Fruit fly (Drosophila melanogaster) whole organism, embryonic: Measurements from ENCODE around the gene Dok.
A peak's percentile ranks its signal among the peaks of the same experiment; 100 is the strongest.

ENCODE experiments used
- CG10147 ChIP-seq: fragments of 200-800 bp; sonication (Bioruptor generic); optimal IDR thresholded peaks from 2 replicates; lab custom pipeline; 2019; ENCODE audit warnings: missing biosample characterization, mild to moderate bottlenecking, missing genetic modification characterization, moderate library complexity
- CG10565 ChIP-seq: fragments of 200-800 bp; sonication (Bioruptor generic); optimal IDR thresholded peaks from 3 replicates; lab custom pipeline; 2016; ENCODE audit warnings: missing biosample characterization, mild to moderate bottlenecking, missing genetic modification characterization
- CG11560 ChIP-seq: fragments of 200-800 bp; sonication (Bioruptor generic); IDR thresholded peaks from 3 replicates; pipeline ENCODE4 v1.3.6; 2022; ENCODE audit warnings: missing biosample characterization, missing genetic modification characterization
- CG1233 ChIP-seq: fragments of 200-800 bp; sonication (Bioruptor generic); optimal IDR thresholded peaks from 4 replicates; lab custom pipeline; 2018; ENCODE audit warnings: missing biosample characterization, mild to moderate bottlenecking, missing genetic modification characterization
- CG13123 ChIP-seq: fragments of 200-800 bp; sonication (Bioruptor generic); optimal IDR thresholded peaks from 2 replicates; lab custom pipeline; 2016; ENCODE audit warnings: missing biosample characterization, missing genetic modification characterization
- CG13287 ChIP-seq: fragments of 200-800 bp; sonication (Bioruptor generic); IDR thresholded peaks from 2 replicates; pipeline ENCODE4 v1.3.6; 2022; ENCODE audit warnings: missing biosample characterization, missing genetic modification characterization; ENCODE audit not compliant: partially characterized antibody
- CG15514 ChIP-seq: fragments of 200-800 bp; sonication (Bioruptor generic); optimal IDR thresholded peaks from 3 replicates; lab custom pipeline; 2017; ENCODE audit warnings: missing biosample characterization, missing genetic modification characterization, mild to moderate bottlenecking, moderate library complexity, missing genetic modification reagents
- CG16779 ChIP-seq: fragments of 200-800 bp; sonication (Bioruptor generic); IDR thresholded peaks from 2 replicates; pipeline ENCODE4 v1.3.6; 2022; ENCODE audit warnings: missing biosample characterization, missing genetic modification characterization
- CG17328 ChIP-seq: fragments of 200-800 bp; sonication (Bioruptor generic); IDR thresholded peaks from 2 replicates; pipeline ENCODE4 v1.3.6; 2022; ENCODE audit warnings: missing biosample characterization, missing genetic modification characterization
- CG17385 ChIP-seq: fragments of 200-800 bp; sonication (Bioruptor generic); optimal IDR thresholded peaks from 3 replicates; lab custom pipeline; 2018; ENCODE audit warnings: missing biosample characterization, mild to moderate bottlenecking, missing genetic modification characterization
- CG1792 ChIP-seq: fragments of 200-800 bp; sonication (Bioruptor generic); optimal IDR thresholded peaks from 2 replicates; lab custom pipeline; 2016; ENCODE audit warnings: missing biosample characterization, missing genetic modification characterization
- CG18262 ChIP-seq: fragments of 200-800 bp; optimal IDR thresholded peaks from 3 replicates; lab custom pipeline; 2019; ENCODE audit warnings: missing biosample characterization, mild to moderate bottlenecking, missing genetic modification characterization, moderate library complexity
- CG2120 ChIP-seq: fragments of 200-800 bp; sonication (Bioruptor generic); optimal IDR thresholded peaks from 3 replicates; lab custom pipeline; 2016; ENCODE audit warnings: missing biosample characterization, missing genetic modification characterization
- CG33557 ChIP-seq: fragments of 200-800 bp; sonication (Bioruptor generic); optimal IDR thresholded peaks from 2 replicates; lab custom pipeline; 2019; ENCODE audit warnings: missing biosample characterization, mild to moderate bottlenecking, missing genetic modification characterization, moderate library complexity
- CG4820 ChIP-seq: fragments of 200-800 bp; sonication (Bioruptor generic); optimal IDR thresholded peaks from 3 replicates; lab custom pipeline; 2016; ENCODE audit warnings: missing biosample characterization, missing genetic modification characterization
- CG5180 ChIP-seq: fragments of 200-800 bp; sonication (Bioruptor generic); optimal IDR thresholded peaks from 3 replicates; lab custom pipeline; 2017; ENCODE audit warnings: missing biosample characterization, missing genetic modification characterization, mild to moderate bottlenecking, moderate library complexity, missing genetic modification reagents
- CG5245 ChIP-seq: fragments of 200-800 bp; sonication (Bioruptor generic); optimal IDR thresholded peaks from 3 replicates; lab custom pipeline; 2016; ENCODE audit warnings: missing biosample characterization, missing genetic modification characterization
- CG6254 ChIP-seq: fragments of 200-800 bp; sonication (Bioruptor generic); optimal IDR thresholded peaks from 3 replicates; lab custom pipeline; 2017; ENCODE audit warnings: mild to moderate bottlenecking, missing biosample characterization, missing genetic modification reagents, missing genetic modification characterization
- CG6683 ChIP-seq: fragments of 200-800 bp; sonication (Bioruptor generic); optimal IDR thresholded peaks from 2 replicates; lab custom pipeline; 2017; ENCODE audit warnings: missing biosample characterization, mild to moderate bottlenecking, missing genetic modification characterization, missing genetic modification reagents
- CG8359 ChIP-seq: fragments of 200-800 bp; sonication (Bioruptor generic); optimal IDR thresholded peaks from 2 replicates; lab custom pipeline; 2017; ENCODE audit warnings: missing biosample characterization, mild to moderate bottlenecking, missing genetic modification characterization, borderline replicate concordance
- Dip3 ChIP-seq: fragments of 200-800 bp; sonication (Bioruptor generic); optimal IDR thresholded peaks from 3 replicates; lab custom pipeline; 2016; ENCODE audit warnings: missing biosample characterization, missing genetic modification characterization
- Doc2 ChIP-seq: fragments of 200-800 bp; sonication (Bioruptor generic); IDR thresholded peaks from 2 replicates; pipeline ENCODE4 v1.3.6; 2022; ENCODE audit warnings: missing biosample characterization, missing genetic modification characterization
- H15 ChIP-seq: fragments of 200-800 bp; sonication (Bioruptor generic); IDR thresholded peaks from 3 replicates; pipeline ENCODE4 v1.3.6; 2022; ENCODE audit warnings: missing biosample characterization, missing genetic modification characterization
- HmgD ChIP-seq: fragments of 200-800 bp; sonication (Bioruptor generic); optimal IDR thresholded peaks from 3 replicates; lab custom pipeline; 2016; ENCODE audit warnings: missing biosample characterization, missing genetic modification characterization
- Hmx ChIP-seq: fragments of 200-800 bp; sonication (Bioruptor generic); optimal IDR thresholded peaks from 2 replicates; lab custom pipeline; 2016; ENCODE audit warnings: missing biosample characterization, missing genetic modification characterization
- Hsf ChIP-seq: fragments of 200-800 bp; sonication (Bioruptor generic); optimal IDR thresholded peaks from 3 replicates; lab custom pipeline; 2016; ENCODE audit warnings: missing biosample characterization, missing genetic modification characterization
- NFAT ChIP-seq: fragments of 200-800 bp; sonication (Bioruptor generic); IDR thresholded peaks from 2 replicates; pipeline ENCODE4 v1.3.6; 2022; ENCODE audit warnings: missing biosample characterization, missing genetic modification characterization
- Oaz ChIP-seq: fragments of 200-800 bp; sonication (Bioruptor generic); IDR thresholded peaks from 2 replicates; pipeline ENCODE4 v1.3.6; 2022; ENCODE audit warnings: missing biosample characterization, missing genetic modification characterization
- Ptx1 ChIP-seq: fragments of 200-800 bp; sonication (Bioruptor generic); IDR thresholded peaks from 2 replicates; pipeline ENCODE4 v1.3.6; 2022; ENCODE audit warnings: missing biosample characterization, missing genetic modification characterization
- Ravus ChIP-seq: fragments of 200-800 bp; sonication (Bioruptor generic); IDR thresholded peaks from 2 replicates; pipeline ENCODE4 v1.3.6; 2022; ENCODE audit warnings: missing biosample characterization, missing genetic modification characterization
- Sin3A ChIP-seq: fragments of >200 bp; optimal IDR thresholded peaks from 2 replicates; lab custom pipeline; 2018
- bab2 ChIP-seq: fragments of 200-800 bp; sonication (Bioruptor generic); optimal IDR thresholded peaks from 2 replicates; lab custom pipeline; 2016; ENCODE audit warnings: missing biosample characterization, missing genetic modification characterization
- cg ChIP-seq: fragments of 200-800 bp; sonication (Bioruptor generic); optimal IDR thresholded peaks from 3 replicates; lab custom pipeline; 2019; ENCODE audit warnings: missing biosample characterization, mild to moderate bottlenecking, missing genetic modification characterization, moderate library complexity
- chif ChIP-seq, 2 experiments: fragments of 200-800 bp; sonication (Bioruptor generic); optimal IDR thresholded peaks; 3 replicates each; lab custom pipeline; 2016; ENCODE audit warnings: missing biosample characterization in 2 of 2, missing genetic modification characterization in 2 of 2
- corto ChIP-seq: fragments of 200-800 bp; sonication (Bioruptor generic); optimal IDR thresholded peaks from 2 replicates; lab custom pipeline; 2016; ENCODE audit warnings: missing biosample characterization, mild to moderate bottlenecking, missing genetic modification characterization, moderate library complexity
- dm ChIP-seq: fragments of 200-800 bp; sonication (Bioruptor generic); optimal IDR thresholded peaks from 3 replicates; lab custom pipeline; 2016; ENCODE audit warnings: missing biosample characterization, missing genetic modification characterization
- en ChIP-seq: fragments of 200-800 bp; sonication (Bioruptor generic); optimal IDR thresholded peaks from 2 replicates; lab custom pipeline; 2016; ENCODE audit warnings: missing biosample characterization, missing genetic modification characterization
- grn ChIP-seq: fragments of 200-800 bp; sonication (Bioruptor generic); optimal IDR thresholded peaks from 3 replicates; lab custom pipeline; 2017; ENCODE audit warnings: missing biosample characterization, missing genetic modification characterization
- ham ChIP-seq: fragments of 200-800 bp; sonication (Bioruptor generic); IDR thresholded peaks from 2 replicates; pipeline ENCODE4 v1.3.6; 2022; ENCODE audit warnings: missing biosample characterization, missing genetic modification characterization
- hbn ChIP-seq: fragments of 200-800 bp; sonication (Bioruptor generic); IDR thresholded peaks from 2 replicates; pipeline ENCODE4 v1.3.6; 2022; ENCODE audit warnings: missing biosample characterization, missing genetic modification characterization; ENCODE audit not compliant: partially characterized antibody
- jing ChIP-seq: fragments of 200-800 bp; sonication (Bioruptor generic); optimal IDR thresholded peaks from 2 replicates; lab custom pipeline; 2018; ENCODE audit warnings: missing biosample characterization, mild to moderate bottlenecking, missing genetic modification characterization
- lab ChIP-seq: fragments of 200-800 bp; sonication (Bioruptor generic); optimal IDR thresholded peaks from 3 replicates; lab custom pipeline; 2017; ENCODE audit warnings: missing biosample characterization, missing genetic modification characterization, mild to moderate bottlenecking, moderate library complexity, missing genetic modification reagents
- luna ChIP-seq: fragments of 200-800 bp; sonication (Bioruptor generic); optimal IDR thresholded peaks from 2 replicates; lab custom pipeline; 2016; ENCODE audit warnings: missing biosample characterization, missing genetic modification characterization
- mam ChIP-seq: fragments of 200-800 bp; sonication (Bioruptor generic); optimal IDR thresholded peaks from 3 replicates; lab custom pipeline; 2016; ENCODE audit warnings: missing biosample characterization, missing genetic modification characterization
- nerfin-2 ChIP-seq: fragments of 200-800 bp; sonication (Bioruptor generic); IDR thresholded peaks from 2 replicates; pipeline ENCODE4 v1.3.6; 2022; ENCODE audit warnings: missing biosample characterization, missing genetic modification characterization; ENCODE audit not compliant: partially characterized antibody
- pho ChIP-seq: fragments of 200-800 bp; sonication (Bioruptor generic); optimal IDR thresholded peaks from 2 replicates; lab custom pipeline; 2016; ENCODE audit warnings: missing biosample characterization, missing genetic modification characterization
- ranshi ChIP-seq: fragments of 200-800 bp; sonication (Bioruptor generic); IDR thresholded peaks from 2 replicates; pipeline ENCODE4 v1.3.6; 2022; ENCODE audit warnings: missing biosample characterization, missing genetic modification characterization
- seq ChIP-seq: fragments of 200-800 bp; sonication (Bioruptor generic); IDR thresholded peaks from 2 replicates; pipeline ENCODE4 v1.3.6; 2022; ENCODE audit warnings: missing biosample characterization, missing genetic modification characterization
- tin ChIP-seq: fragments of 200-800 bp; sonication (Bioruptor generic); optimal IDR thresholded peaks from 3 replicates; lab custom pipeline; 2016; ENCODE audit warnings: missing biosample characterization, missing genetic modification characterization

Gene Dok

dm6 chrX:7336962-7337844 lies 13.2 kb downstream of the Dok start, which contains the start of gene CBP (continued):
- TF ChIP-seq Ravus (GFP tag; lab: Robert Waterston, UW), result peak; percentile 84
- peak; percentile 95 for TF ChIP-seq CG1792
- TF ChIP-seq jing (GFP tag; lab: Kevin White, UChicago), result peak; percentile 97
- peak; percentile 87 for TF ChIP-seq Oaz (GFP tag; lab: Robert Waterston, UW)
- peak; percentile 93 for TF ChIP-seq pho
- peak; percentile 93 for TF ChIP-seq CG10565 (GFP tag; lab: Kevin White, UChicago)
- TF ChIP-seq CG17385 (GFP tag; lab: Kevin White, UChicago), result peak; percentile 97
- TF ChIP-seq CG10147, result peak; percentile 95
- no peak for TF ChIP-seq Sin3A
- TF ChIP-seq CG5180, result peak; percentile 91
- peak; percentile 92 for TF ChIP-seq CG6683
- TF ChIP-seq cg (GFP tag; lab: Kevin White, UChicago), result peak; percentile 86
- peak; percentile 96 to 99 for TF ChIP-seq chif (GFP tag; optimal IDR thresholded peaks at IDR 0.05; lab: Kevin White, UChicago)
- TF ChIP-seq en (GFP tag; lab: Kevin White, UChicago), result peak; percentile 97
- TF ChIP-seq CG16779 (GFP tag; lab: Robert Waterston, UW), result peak; percentile 73; the same call in 1 of the 2 replicates
- TF ChIP-seq CG17328 (GFP tag; lab: Robert Waterston, UW), result peak; percentile 98
- TF ChIP-seq CG13287 (GFP tag; lab: Robert Waterston, UW), result no peak
- peak; percentile 29; the same call in 1 of the 2 replicates for TF ChIP-seq Doc2 (GFP tag; lab: Robert Waterston, UW)
- TF ChIP-seq nerfin-2 (GFP tag; lab: Robert Waterston, UW), result no peak
- TF ChIP-seq dm, result peak; percentile 93
- peak; percentile 75 for TF ChIP-seq corto (GFP tag; lab: Kevin White, UChicago)
- peak; percentile 94 for TF ChIP-seq CG13123 (GFP tag; lab: Kevin White, UChicago)
- peak; percentile 96 for TF ChIP-seq mam (GFP tag; lab: Kevin White, UChicago)
- peak; percentile 99 for TF ChIP-seq CG18262
- TF ChIP-seq seq (GFP tag; lab: Robert Waterston, UW), result peak; percentile 97
- peak; percentile 80 for TF ChIP-seq NFAT
- peak; percentile 72 for TF ChIP-seq grn
- peak; percentile 92 for TF ChIP-seq luna (GFP tag; lab: Kevin White, UChicago)
- peak; percentile 94 for TF ChIP-seq HmgD (GFP tag; lab: Kevin White, UChicago)
- TF ChIP-seq CG15514 (GFP tag; lab: Kevin White, UChicago), result peak; percentile 90
- TF ChIP-seq Dip3 (GFP tag; lab: Kevin White, UChicago), result peak; percentile 91
- peak; percentile 98 for TF ChIP-seq Hsf (GFP tag; lab: Kevin White, UChicago)
- TF ChIP-seq CG5245 (GFP tag; lab: Kevin White, UChicago), result peak; percentile 97
- peak; percentile 98 for TF ChIP-seq lab (GFP tag; lab: Kevin White, UChicago)
- TF ChIP-seq hbn (GFP tag; lab: Robert Waterston, UW), result no peak
- peak; percentile 97 for TF ChIP-seq CG1233 (GFP tag; lab: Kevin White, UChicago)
- peak; percentile 94 for TF ChIP-seq ranshi (GFP tag; lab: Robert Waterston, UW)
- TF ChIP-seq CG11560 (tag; lab: Robert Waterston, UW), result peak; percentile 78; the same call in 2 of the 3 replicates
- TF ChIP-seq CG6254 (GFP tag; lab: Kevin White, UChicago), result peak; percentile 97
- peak; percentile 98 for TF ChIP-seq tin (GFP tag; lab: Kevin White, UChicago)
- TF ChIP-seq Hmx (GFP tag; lab: Kevin White, UChicago), result peak; percentile 85
- TF ChIP-seq H15 (GFP tag; lab: Robert Waterston, UW), result peak; percentile 94
- peak; percentile 96 for TF ChIP-seq bab2 (GFP tag; lab: Kevin White, UChicago)
- TF ChIP-seq CG33557 (GFP tag; lab: Kevin White, UChicago), result peak; percentile 98
- peak; percentile 95 for TF ChIP-seq CG8359
- TF ChIP-seq Ptx1 (GFP tag; lab: Robert Waterston, UW), result peak; percentile 97
- peak; percentile 76 for TF ChIP-seq ham (GFP tag; lab: Robert Waterston, UW)
- TF ChIP-seq CG2120, result peak; percentile 95
- peak; percentile 97 for TF ChIP-seq CG4820 (GFP tag; lab: Kevin White, UChicago)
